Worm (Caenorhabditis elegans) whole organism, L4/young adult: Measurements from ENCODE around the gene H37A05.4.

Source experiments
- W03F9.2 ChIP-seq: fragments of 150-350 bp; optimal IDR thresholded peaks from 2 replicates; lab custom pipeline; 2014; ENCODE audit warnings: missing biosample characterization, missing genetic modification characterization
- dao-5 ChIP-seq: sonication (generic microtip); optimal IDR thresholded peaks from 2 replicates; lab custom pipeline; 2016; ENCODE audit warnings: missing genotype, missing genetic modification characterization, moderate library complexity, missing compliant biosample characterization
- him-1 ChIP-seq: sonication (generic microtip); optimal IDR thresholded peaks from 2 replicates; lab custom pipeline; 2016; ENCODE audit warnings: missing genotype, missing genetic modification reagents, missing genetic modification characterization, missing compliant biosample characterization

H37A05.4 gene

DNA sequence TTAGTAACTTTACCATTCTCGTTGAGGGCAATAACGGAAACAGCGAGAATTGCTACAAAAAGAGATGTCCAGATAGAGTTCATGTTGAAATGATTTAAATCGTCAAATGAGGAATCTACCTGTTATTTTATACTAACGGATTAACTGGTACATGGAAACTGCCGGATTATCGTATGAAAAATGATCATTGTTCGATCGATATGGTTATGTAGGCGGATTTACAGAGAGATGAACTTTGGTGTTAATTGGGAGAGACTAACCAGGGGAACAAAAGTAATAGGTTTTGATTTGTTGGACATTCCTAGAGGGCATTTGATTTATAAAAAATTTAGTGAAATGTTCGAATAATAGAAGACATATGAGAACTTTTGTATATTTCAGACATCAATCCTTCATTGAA lies 37.8 kb downstream of the H37A05.4 start, which contains the start of gene spig-9:
Gene spig-9 (minus strand): TSS at position 101 of the 400 bp plus-strand sequence.
- TF ChIP-seq dao-5 (tag; lab: Kevin White, UChicago) (no peak), him-1 (no peak), W03F9.2 (tag; lab: Kevin White, UChicago) (no peak)

DNA sequence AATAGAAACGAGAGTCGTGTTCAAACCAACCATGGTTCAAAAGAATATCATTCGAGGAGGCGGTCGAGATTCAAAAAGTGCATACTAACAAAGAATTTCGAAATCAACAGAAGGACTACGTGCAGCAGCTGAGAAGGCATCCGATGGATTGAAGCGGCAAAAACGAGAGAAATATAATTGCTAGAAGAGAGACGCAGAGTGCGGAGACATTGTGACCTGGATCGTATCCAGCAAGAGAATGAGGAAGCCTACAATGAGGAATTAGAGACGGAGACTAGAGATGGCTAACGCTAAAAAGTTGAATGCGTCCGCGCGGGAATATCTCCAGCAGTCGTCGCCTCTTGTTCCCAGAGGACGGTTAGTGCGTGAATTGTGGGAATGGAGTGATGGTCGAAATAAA lies 39.8 kb downstream of the H37A05.4 start:
- TF ChIP-seq him-1 (no peak), W03F9.2 (tag; lab: Kevin White, UChicago) (no peak), dao-5 (tag; lab: Kevin White, UChicago) (no peak)

DNA sequence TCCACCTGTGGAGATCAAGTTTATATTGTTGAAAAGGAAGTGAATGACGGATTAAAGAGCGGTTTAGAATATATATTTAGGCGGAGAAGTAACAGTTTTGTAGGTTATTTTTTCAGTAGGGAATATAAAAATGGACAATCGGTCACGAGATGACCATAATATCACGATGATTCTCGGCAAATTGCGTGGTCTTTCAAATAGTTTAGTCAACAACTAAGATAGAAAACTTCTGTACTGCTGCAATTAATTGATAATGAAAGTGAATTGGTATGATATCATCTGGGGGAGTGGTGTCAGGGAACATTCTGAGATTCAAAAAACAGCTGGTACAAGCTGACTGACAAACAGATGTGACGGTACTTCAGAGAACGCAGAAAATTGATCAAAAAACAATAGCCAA lies 41.1 kb downstream of the H37A05.4 start:
- no peak for TF ChIP-seq dao-5 (tag; lab: Kevin White, UChicago)
- no peak for TF ChIP-seq him-1
- TF ChIP-seq W03F9.2 (tag; lab: Kevin White, UChicago): no peak

DNA sequence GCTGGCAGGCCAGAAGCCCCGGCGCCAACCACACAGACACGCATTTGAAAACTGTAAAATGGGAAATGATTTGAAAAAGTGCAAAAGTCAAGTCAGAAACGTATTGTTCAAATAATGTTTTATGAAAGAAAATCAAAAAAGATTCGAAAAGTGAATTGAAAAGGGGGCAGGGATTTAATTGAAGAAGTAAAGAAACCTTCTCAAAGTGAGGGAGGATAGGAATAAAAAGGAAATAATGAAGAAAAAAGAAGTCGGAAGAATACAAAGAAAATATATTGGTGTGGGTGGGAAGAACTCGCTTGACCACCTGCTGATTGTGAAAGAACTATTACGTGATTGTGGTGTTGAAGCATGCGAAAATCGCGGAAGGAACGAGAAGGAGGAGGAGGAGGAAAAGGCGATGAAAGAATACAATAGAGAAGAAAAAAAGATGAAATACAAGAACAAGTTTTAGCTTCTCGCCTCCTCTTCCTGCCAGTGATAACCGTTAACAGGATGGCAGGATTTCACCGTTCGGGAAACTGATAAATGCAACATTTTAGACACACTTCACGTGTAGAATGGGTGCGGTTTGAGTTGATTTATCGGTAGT lies 42.8 kb downstream of the H37A05.4 start, which contains the start of gene fmo-4:
Gene fmo-4 (minus strand): TSS at position 51 of the 592 bp plus-strand sequence.
- TF ChIP-seq dao-5 (tag; lab: Kevin White, UChicago): no peak
- no peak for TF ChIP-seq him-1
- TF ChIP-seq W03F9.2 (tag; lab: Kevin White, UChicago): no peak

DNA sequence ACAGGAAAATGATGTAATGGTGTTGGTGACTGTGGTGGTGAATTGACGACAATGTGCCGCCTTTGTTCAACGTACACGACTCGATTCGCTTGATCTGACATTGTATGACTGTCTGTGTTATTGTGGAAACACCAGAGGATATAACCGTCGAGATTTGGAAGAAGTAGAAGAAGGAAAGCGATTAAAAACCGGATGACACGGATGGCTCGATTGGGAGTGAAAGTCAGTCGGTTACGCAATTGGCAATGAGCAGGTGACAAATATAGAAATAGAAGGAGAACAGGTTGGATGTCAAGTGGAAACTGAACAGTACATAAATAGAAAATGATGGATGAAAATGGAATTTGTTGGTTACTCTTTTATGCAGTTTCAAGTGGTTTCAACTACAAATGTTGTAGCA lies 48.7 kb downstream of the H37A05.4 start, which contains the start of gene rdy-2:
Gene rdy-2 (minus strand): TSS at position 101 of the 400 bp plus-strand sequence.
- no peak for TF ChIP-seq W03F9.2 (tag; lab: Kevin White, UChicago)
- TF ChIP-seq him-1: no peak
- no peak for TF ChIP-seq dao-5 (tag; lab: Kevin White, UChicago)

DNA sequence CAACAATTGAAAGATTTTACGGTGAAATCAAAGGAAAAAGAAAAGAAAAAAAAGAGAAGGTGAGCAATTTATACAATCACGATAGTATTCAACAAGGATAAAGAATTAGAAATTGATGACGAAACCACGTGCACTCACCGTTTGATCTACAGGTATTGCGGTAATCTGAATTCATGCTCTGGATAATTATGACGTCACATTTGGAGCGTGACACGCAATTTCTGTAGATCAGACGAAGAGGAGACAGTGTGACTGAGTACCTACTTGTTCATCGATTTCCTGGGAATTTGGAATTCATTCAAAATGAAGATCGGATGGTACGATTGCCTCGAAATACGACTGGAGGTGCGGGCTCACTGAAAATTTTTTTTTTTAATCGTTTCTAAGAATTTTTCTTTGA lies 51.2 kb downstream of the H37A05.4 start:
- TF ChIP-seq him-1 (no peak), dao-5 (tag; lab: Kevin White, UChicago) (no peak), W03F9.2 (tag; lab: Kevin White, UChicago) (no peak)
